Fruit fly (Drosophila melanogaster): ENCODE data around the gene CG7551.
A peak's percentile ranks its signal among the peaks of the same experiment; 100 is the strongest.

Gene CG7551

dm6 chr3L:11448935-11449334 lies 9.4 kb upstream of the CG7551 start:
- TF ChIP-seq lola (GFP tag; optimal IDR thresholded peaks at IDR 0.05) (no peak), GATAd (GFP tag; optimal IDR thresholded peaks at IDR 0.05) (no peak), foxo (GFP tag; optimal IDR thresholded peaks at IDR 0.05) (no peak), fru (GFP tag; optimal IDR thresholded peaks at IDR 0.05) (no peak), tai (GFP tag; optimal IDR thresholded peaks at IDR 0.05) (no peak), ey (GFP tag; optimal IDR thresholded peaks at IDR 0.05) (peak; percentile 2), woc (GFP tag; optimal IDR thresholded peaks at IDR 0.05) (no peak), N (GFP tag; optimal IDR thresholded peaks at IDR 0.05) (no peak), h (GFP tag; optimal IDR thresholded peaks at IDR 0.05) (peak; percentile 2), HLH106 (tag; optimal IDR thresholded peaks at IDR 0.05) (no peak), CG32264 (GFP tag; optimal IDR thresholded peaks at IDR 0.05) (no peak), dsf (GFP tag; optimal IDR thresholded peaks at IDR 0.05; ENCODE audit: borderline replicate concordance) (no peak), sv (GFP tag; optimal IDR thresholded peaks at IDR 0.05) (peak; percentile 23), Mio (GFP tag; optimal IDR thresholded peaks at IDR 0.05) (no peak)

dm6 chr3L:11450535-11450934 lies 7.8 kb upstream of the CG7551 start:
- TF ChIP-seq CG32264 (GFP tag; optimal IDR thresholded peaks at IDR 0.05) (no peak), Mio (GFP tag; optimal IDR thresholded peaks at IDR 0.05) (no peak), brk (GFP tag; optimal IDR thresholded peaks at IDR 0.05) (no peak), fru (GFP tag; optimal IDR thresholded peaks at IDR 0.05) (no peak), lola (GFP tag; optimal IDR thresholded peaks at IDR 0.05) (no peak)

- TF ChIP-seq br (GFP tag; optimal IDR thresholded peaks at IDR 0.05) = no peak
- no peak for TF ChIP-seq jim (GFP tag; optimal IDR thresholded peaks at IDR 0.05)
- TF ChIP-seq GATAd (GFP tag; optimal IDR thresholded peaks at IDR 0.05) = no peak
- TF ChIP-seq sv (GFP tag; optimal IDR thresholded peaks at IDR 0.05) = no peak
- TF ChIP-seq Sp1 (GFP tag; optimal IDR thresholded peaks at IDR 0.05) = no peak
- TF ChIP-seq sage (GFP tag; optimal IDR thresholded peaks at IDR 0.05) = no peak
- TF ChIP-seq Hnf4 (GFP tag; optimal IDR thresholded peaks at IDR 0.05) = no peak
- TF ChIP-seq dmrt93B (GFP tag; optimal IDR thresholded peaks at IDR 0.05) = no peak
- no peak for TF ChIP-seq tai (GFP tag; optimal IDR thresholded peaks at IDR 0.05)
- no peak for TF ChIP-seq OdsH (GFP tag; optimal IDR thresholded peaks at IDR 0.05)
- no peak for TF ChIP-seq Hr78 (GFP tag; optimal IDR thresholded peaks at IDR 0.05)
- no peak for TF ChIP-seq rgr (GFP tag; optimal IDR thresholded peaks at IDR 0.05)
- TF ChIP-seq Myc (optimal IDR thresholded peaks at IDR 0.05) = no peak
- no peak for TF ChIP-seq CG9705 (GFP tag; optimal IDR thresholded peaks at IDR 0.05)
- no peak for TF ChIP-seq dsf (GFP tag; optimal IDR thresholded peaks at IDR 0.05; ENCODE audit: borderline replicate concordance)
- TF ChIP-seq Vsx2 (GFP tag; optimal IDR thresholded peaks at IDR 0.05; ENCODE audit: partially characterized antibody) = no peak
- no peak for TF ChIP-seq ey (GFP tag; optimal IDR thresholded peaks at IDR 0.05)
- TF ChIP-seq usp (GFP tag; optimal IDR thresholded peaks at IDR 0.05) = no peak
These were observed 3.8 kb upstream of the CG7551 start for dm6 chr3L:11454461-11454860.

dm6 chr3L:11465371-11465914 lies 7.2 kb downstream of the CG7551 start, which contains the start of gene Fum3:
Fum3 (minus strand) TSS chr3L:11465864.
- TF ChIP-seq dl (GFP tag; optimal IDR thresholded peaks at IDR 0.05; ENCODE audit: insufficient read depth in 1 of 2, partially characterized antibody in 2 of 2) = no peak

DNA sequence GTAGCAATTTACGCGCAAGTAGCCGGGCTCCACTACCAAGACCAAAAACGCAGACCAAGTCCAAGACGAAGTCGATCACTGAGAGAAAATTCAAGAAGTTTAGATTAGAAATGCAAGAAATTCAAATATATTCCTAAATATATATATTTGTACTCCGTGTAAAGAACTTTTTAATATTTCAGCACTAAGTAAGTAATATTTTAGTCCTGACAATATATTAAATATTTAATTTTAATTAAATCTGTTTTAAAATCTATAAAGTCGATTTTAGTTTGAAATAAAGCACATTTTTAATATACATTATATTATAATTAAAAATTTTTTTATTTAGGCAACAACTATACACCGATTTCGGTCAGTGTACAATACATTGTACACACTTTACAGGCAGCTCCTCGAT lies 8.7 kb downstream of the CG7551 start:
- TF ChIP-seq OdsH (GFP tag; optimal IDR thresholded peaks at IDR 0.05) (peak; percentile 24), fru (GFP tag; optimal IDR thresholded peaks at IDR 0.05) (peak; percentile 7), psq (GFP tag; optimal IDR thresholded peaks at IDR 0.05) (peak; percentile 46), Hr83 (GFP tag; optimal IDR thresholded peaks at IDR 0.05; ENCODE audit: poor library complexity, severe bottlenecking) (no peak), HLH106 (tag; optimal IDR thresholded peaks at IDR 0.05) (peak; percentile 63), sv (GFP tag; optimal IDR thresholded peaks at IDR 0.05) (no peak), dmrt93B (GFP tag; optimal IDR thresholded peaks at IDR 0.05) (peak; percentile 25), Sp1 (GFP tag; optimal IDR thresholded peaks at IDR 0.05) (peak; percentile 55), foxo (GFP tag; optimal IDR thresholded peaks at IDR 0.05) (peak in 1 of 2 experiments; percentile 43)

Measured in whole organism, wandering third instar larva.